Worm (Caenorhabditis elegans) whole organism, mixed stage, embryonic: ENCODE measurements around the gene Y59C2A.3.

Experiments used
- M03D4.4 ChIP-seq: sonication (generic microtip); optimal IDR thresholded peaks from 2 replicates; lab custom pipeline; 2017; ENCODE audit warnings: mild to moderate bottlenecking, missing genetic modification characterization, missing compliant biosample characterization
- blmp-1 ChIP-seq: fragments of 150-350 bp; optimal IDR thresholded peaks from 2 replicates; lab custom pipeline; 2014; ENCODE audit warnings: missing biosample characterization, missing genetic modification characterization
- ceh-39 ChIP-seq: fragments of 150-350 bp; optimal IDR thresholded peaks from 2 replicates; lab custom pipeline; 2014; ENCODE audit warnings: missing biosample characterization, missing genetic modification characterization
- ceh-83 ChIP-seq: fragments of 200-800 bp; sonication (Bioruptor generic); optimal IDR thresholded peaks from 2 replicates; lab custom pipeline; 2018; ENCODE audit warnings: mild to moderate bottlenecking, missing genetic modification characterization, missing compliant biosample characterization
- ces-1 ChIP-seq: fragments of 150-350 bp; optimal IDR thresholded peaks from 2 replicates; lab custom pipeline; 2014; ENCODE audit warnings: missing biosample characterization, missing genetic modification reagents, missing genetic modification characterization
- cnd-1 ChIP-seq: fragments of 200-800 bp; sonication (Bioruptor generic); optimal IDR thresholded peaks from 2 replicates; lab custom pipeline; 2018; ENCODE audit warnings: mild to moderate bottlenecking, missing genetic modification characterization, missing compliant biosample characterization
- drap-1 ChIP-seq: fragments of 200-800 bp; sonication (Bioruptor generic); optimal IDR thresholded peaks from 3 replicates; lab custom pipeline; 2018; ENCODE audit warnings: mild to moderate bottlenecking, missing genetic modification characterization, missing compliant biosample characterization
- elt-1 ChIP-seq: sonication (generic microtip); optimal IDR thresholded peaks from 2 replicates; lab custom pipeline; 2017; ENCODE audit warnings: missing genetic modification characterization, mild to moderate bottlenecking, missing compliant biosample characterization, antibody characterized with exemption, moderate library complexity, borderline replicate concordance; ENCODE audit not compliant: insufficient read depth
- flh-1 ChIP-seq: fragments of 200-800 bp; sonication (Bioruptor generic); optimal IDR thresholded peaks from 2 replicates; lab custom pipeline; 2018; ENCODE audit warnings: mild to moderate bottlenecking, missing genetic modification characterization, moderate library complexity, missing compliant biosample characterization
- ham-2 ChIP-seq: fragments of 200-800 bp; sonication (Bioruptor generic); optimal IDR thresholded peaks from 2 replicates; lab custom pipeline; 2018; ENCODE audit warnings: mild to moderate bottlenecking, missing genetic modification characterization, missing compliant biosample characterization
- hlh-1 ChIP-seq: fragments of 150-350 bp; optimal IDR thresholded peaks from 2 replicates; lab custom pipeline; 2014; ENCODE audit warnings: missing biosample characterization, missing genetic modification reagents, missing genetic modification characterization
- lin-13 ChIP-seq: fragments of 150-350 bp; optimal IDR thresholded peaks from 2 replicates; lab custom pipeline; 2014; ENCODE audit warnings: missing biosample characterization, missing genetic modification characterization
- lin-32 ChIP-seq: fragments of 200-800 bp; sonication (Bioruptor generic); optimal IDR thresholded peaks from 2 replicates; lab custom pipeline; 2018; ENCODE audit warnings: mild to moderate bottlenecking, missing genetic modification characterization, missing compliant biosample characterization
- lsy-2 ChIP-seq: fragments of 150-350 bp; optimal IDR thresholded peaks from 2 replicates; lab custom pipeline; 2014; ENCODE audit warnings: missing biosample characterization, missing genetic modification characterization
- mab-5 ChIP-seq: fragments of 150-350 bp; optimal IDR thresholded peaks from 2 replicates; lab custom pipeline; 2014; ENCODE audit warnings: missing biosample characterization, missing genetic modification characterization
- mep-1 ChIP-seq: fragments of 150-350 bp; optimal IDR thresholded peaks from 2 replicates; lab custom pipeline; 2017; ENCODE audit warnings: missing biosample characterization, missing genetic modification reagents, missing genetic modification characterization, inconsistent platforms
- mls-2 ChIP-seq: sonication (generic microtip); optimal IDR thresholded peaks from 2 replicates; lab custom pipeline; 2016; ENCODE audit warnings: mild to moderate bottlenecking, missing genetic modification characterization, moderate library complexity, missing compliant biosample characterization
- nhr-12 ChIP-seq: fragments of 150-350 bp; optimal IDR thresholded peaks from 2 replicates; lab custom pipeline; 2014; ENCODE audit warnings: missing biosample characterization, missing genetic modification characterization
- nhr-2 ChIP-seq: fragments of 150-350 bp; optimal IDR thresholded peaks from 2 replicates; lab custom pipeline; 2014; ENCODE audit warnings: missing biosample characterization, missing genetic modification characterization
- nhr-237 ChIP-seq: fragments of 150-350 bp; optimal IDR thresholded peaks from 2 replicates; lab custom pipeline; 2014; ENCODE audit warnings: missing biosample characterization, missing genetic modification characterization
- nhr-76 ChIP-seq: sonication (generic microtip); optimal IDR thresholded peaks from 2 replicates; lab custom pipeline; 2017; ENCODE audit warnings: missing biosample characterization, missing genetic modification characterization
- pha-4 ChIP-seq: fragments of 150-350 bp; optimal IDR thresholded peaks from 2 replicates; lab custom pipeline; 2018; ENCODE audit warnings: missing biosample characterization, missing genetic modification reagents, missing genetic modification characterization
- snpc-4 ChIP-seq: fragments of 150-350 bp; optimal IDR thresholded peaks from 2 replicates; lab custom pipeline; 2014; ENCODE audit warnings: missing biosample characterization, missing genetic modification characterization
- sptf-1 ChIP-seq: sonication (generic microtip); optimal IDR thresholded peaks from 2 replicates; lab custom pipeline; 2017; ENCODE audit warnings: mild to moderate bottlenecking, missing genetic modification characterization, moderate library complexity, missing compliant biosample characterization
- tbx-8 ChIP-seq: fragments of 200-800 bp; sonication (Bioruptor generic); optimal IDR thresholded peaks from 2 replicates; lab custom pipeline; 2018; ENCODE audit warnings: mild to moderate bottlenecking, missing genetic modification characterization, moderate library complexity, missing compliant biosample characterization
- unc-120 ChIP-seq: sonication (generic microtip); optimal IDR thresholded peaks from 2 replicates; lab custom pipeline; 2017; ENCODE audit warnings: missing genetic modification characterization, missing compliant biosample characterization; ENCODE audit not compliant: poor library complexity, severe bottlenecking
- unc-39 ChIP-seq: fragments of 150-350 bp; optimal IDR thresholded peaks from 2 replicates; lab custom pipeline; 2014; ENCODE audit warnings: missing biosample characterization, missing genetic modification characterization
- unc-62 ChIP-seq: fragments of 150-350 bp; optimal IDR thresholded peaks from 2 replicates; lab custom pipeline; 2014; ENCODE audit warnings: missing biosample characterization, missing genetic modification reagents, missing genetic modification characterization
- ztf-11 ChIP-seq: fragments of 150-350 bp; optimal IDR thresholded peaks from 2 replicates; lab custom pipeline; 2014; ENCODE audit warnings: missing biosample characterization, missing genetic modification characterization

The Y59C2A.3 gene

DNA sequence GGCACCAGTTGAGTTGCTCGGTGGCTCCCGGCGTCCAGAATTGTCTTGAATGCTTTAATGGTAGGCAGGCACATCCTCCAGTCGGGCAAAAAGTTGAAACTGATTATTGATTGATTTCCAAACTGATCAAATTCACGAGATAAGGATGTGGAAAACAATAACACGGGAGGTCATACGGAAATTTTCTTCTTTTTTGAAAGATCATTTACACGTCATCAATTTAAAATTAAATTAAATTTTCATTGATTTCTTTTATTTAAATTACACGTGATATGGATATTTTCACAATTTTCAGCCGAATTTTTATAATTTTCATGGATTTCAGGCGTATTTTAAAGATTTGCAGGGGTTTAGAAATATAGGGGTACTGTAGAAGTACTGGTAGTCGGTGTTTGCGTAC, 3.7 kb upstream of the Y59C2A.3 start, which contains the start of gene cbs-2:
Gene cbs-2 (minus strand): TSS at position 101 of the 400 bp plus-strand sequence.
- no peak for TF ChIP-seq nhr-237 (tag; lab: Kevin White, UChicago)
- no peak for TF ChIP-seq pha-4 (tag; lab: Kevin White, UChicago)
- no peak for TF ChIP-seq ces-1 (GFP tag; lab: Kevin White, UChicago)
- TF ChIP-seq lin-32, result no peak
- no peak for TF ChIP-seq cnd-1 (tag; lab: Kevin White, UChicago)
- no peak for TF ChIP-seq mep-1 (tag; lab: Kevin White, UChicago)
- TF ChIP-seq unc-39, result no peak
- no peak for TF ChIP-seq ceh-83 (GFP tag; lab: Kevin White, UChicago)
- no peak for TF ChIP-seq unc-120 (tag; lab: Kevin White, UChicago)
- TF ChIP-seq mab-5 (tag; lab: Kevin White, UChicago), result no peak
- no peak for TF ChIP-seq hlh-1 (tag; lab: Kevin White, UChicago)
- TF ChIP-seq snpc-4 (tag; lab: Kevin White, UChicago), result no peak
- TF ChIP-seq blmp-1 (tag; lab: Kevin White, UChicago), result no peak

DNA sequence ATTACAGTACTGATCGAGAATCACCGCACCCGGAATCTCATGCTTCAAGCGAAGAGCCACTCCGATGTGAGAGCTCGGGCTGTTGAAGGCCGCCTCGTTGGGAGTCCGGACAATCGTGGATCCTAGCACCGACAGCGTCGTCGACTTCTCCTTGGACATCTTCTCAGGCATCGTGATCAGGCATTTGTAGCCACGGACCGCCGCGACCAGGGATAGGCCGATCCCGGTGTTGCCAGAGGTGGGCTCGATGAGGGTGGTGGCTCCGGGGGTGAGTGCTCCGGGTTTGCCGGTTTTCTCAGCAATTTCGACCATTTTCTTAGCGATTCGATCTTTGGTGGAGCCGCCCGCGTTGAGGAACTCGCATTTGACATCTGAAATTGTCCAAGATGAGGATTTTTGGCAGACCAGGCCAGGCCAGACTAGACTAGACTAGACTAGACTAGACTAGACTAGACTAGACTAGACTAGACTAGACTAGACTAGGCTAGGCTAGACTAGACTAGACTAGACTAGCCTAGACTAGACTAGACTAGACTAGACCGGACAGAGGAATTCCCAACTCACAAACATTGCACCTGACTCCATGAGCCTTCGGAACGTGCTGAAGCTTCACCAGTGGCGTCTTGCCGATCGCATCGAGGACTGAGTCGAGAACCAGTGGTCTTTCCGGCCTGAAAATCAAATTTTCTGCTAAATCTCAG, 1.6 kb upstream of the Y59C2A.3 start:
- TF ChIP-seq tbx-8 (GFP tag; lab: Kevin White, UChicago), result no peak
- TF ChIP-seq unc-120 (tag; lab: Kevin White, UChicago), result no peak
- no peak for TF ChIP-seq unc-62
- no peak for TF ChIP-seq nhr-237 (tag; lab: Kevin White, UChicago)
- TF ChIP-seq snpc-4 (tag; lab: Kevin White, UChicago), result no peak
- no peak for TF ChIP-seq pha-4 (tag; lab: Kevin White, UChicago)
- no peak for TF ChIP-seq lsy-2 (tag; lab: Kevin White, UChicago)

DNA sequence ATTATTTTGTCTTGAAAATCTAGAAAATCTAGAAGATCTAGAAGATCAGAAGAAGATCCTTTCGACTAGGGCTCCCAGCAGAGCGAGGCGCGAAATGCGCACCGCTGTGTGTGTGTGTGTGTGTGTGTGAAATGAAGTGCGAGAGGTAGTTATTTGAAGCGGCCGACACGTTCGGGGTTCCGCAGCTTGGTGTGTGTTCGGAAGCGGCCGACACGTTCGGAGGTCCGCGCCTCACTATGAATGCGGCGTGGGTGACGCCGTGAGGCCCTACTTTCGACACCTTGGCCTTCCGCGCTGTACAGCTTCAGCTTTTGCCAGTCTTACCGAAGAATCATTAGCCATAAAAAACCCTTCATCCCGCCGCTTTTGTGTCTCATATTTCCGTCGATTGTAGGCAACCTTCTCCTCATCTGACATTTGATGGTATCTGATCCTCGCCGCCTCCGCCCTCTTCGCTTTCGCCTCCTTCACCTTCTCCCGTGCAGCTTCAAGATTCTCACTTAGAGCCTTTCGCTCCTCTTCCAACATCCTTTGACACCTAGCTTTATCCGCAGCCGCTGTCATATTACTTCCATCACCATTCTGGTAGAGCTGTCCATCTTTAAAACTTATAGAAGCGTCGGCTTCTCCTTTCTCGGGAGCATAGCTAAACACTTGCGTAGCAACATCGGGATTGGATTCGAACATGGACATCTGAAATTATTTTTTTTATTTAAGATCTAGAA, 2.6 kb downstream of the Y59C2A.3 start:
- TF ChIP-seq ztf-11 (tag; lab: Kevin White, UChicago), result no peak
- TF ChIP-seq nhr-2 (tag; lab: Kevin White, UChicago), result no peak
- no peak for TF ChIP-seq flh-1 (GFP tag; lab: Kevin White, UChicago)
- TF ChIP-seq ceh-39, result no peak
- TF ChIP-seq elt-1 (tag; lab: Kevin White, UChicago), result no peak
- no peak for TF ChIP-seq cnd-1 (tag; lab: Kevin White, UChicago)
- TF ChIP-seq nhr-76, result no peak
- TF ChIP-seq, all 35 proteins: peak for 0

DNA sequence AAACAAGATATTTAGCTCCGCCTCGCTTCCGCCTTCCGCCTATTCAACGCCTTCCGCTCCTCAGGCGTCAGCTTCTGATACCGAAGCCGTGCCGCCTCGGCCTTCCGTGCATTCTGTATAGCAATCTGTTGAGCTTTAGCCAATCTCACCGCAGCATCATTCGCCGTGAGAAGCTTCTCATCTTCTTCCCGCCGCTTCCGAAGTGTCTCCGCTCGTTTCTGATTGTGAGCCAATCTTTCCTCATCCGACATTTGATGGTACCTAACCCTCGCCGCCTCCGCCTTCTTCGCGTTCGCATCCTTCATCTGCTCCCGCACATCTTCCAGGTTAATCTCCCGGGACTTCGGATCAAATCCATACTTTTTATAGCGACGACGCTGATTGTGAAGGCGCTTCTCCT, 4.2 kb downstream of the Y59C2A.3 start:
- no peak for TF ChIP-seq M03D4.4 (tag; lab: Kevin White, UChicago)
- no peak for TF ChIP-seq lin-13 (tag; lab: Kevin White, UChicago)
- no peak for TF ChIP-seq nhr-12 (tag; lab: Kevin White, UChicago)
- TF ChIP-seq mls-2 (tag; lab: Kevin White, UChicago), result no peak
- no peak for TF ChIP-seq ceh-83 (GFP tag; lab: Kevin White, UChicago)
- no peak for TF ChIP-seq nhr-2 (tag; lab: Kevin White, UChicago)
- TF ChIP-seq tbx-8 (GFP tag; lab: Kevin White, UChicago), result no peak
- TF ChIP-seq pha-4 (tag; lab: Kevin White, UChicago), result no peak
- no peak for TF ChIP-seq mep-1 (tag; lab: Kevin White, UChicago)
- no peak for TF ChIP-seq drap-1 (GFP tag; lab: Kevin White, UChicago)
- no peak for TF ChIP-seq ztf-11 (tag; lab: Kevin White, UChicago)
- no peak for TF ChIP-seq unc-39
- no peak for TF ChIP-seq ham-2 (GFP tag; lab: Kevin White, UChicago)
- no peak for TF ChIP-seq ceh-39
- TF ChIP-seq sptf-1 (tag; lab: Kevin White, UChicago), result no peak
- TF ChIP-seq flh-1 (GFP tag; lab: Kevin White, UChicago), result no peak
- TF ChIP-seq nhr-76, result no peak
- no peak for TF ChIP-seq ces-1 (GFP tag; lab: Kevin White, UChicago)
- no peak for TF ChIP-seq elt-1 (tag; lab: Kevin White, UChicago)
